Fruit fly (Drosophila melanogaster) whole organism, embryonic: ENCODE data around the gene Dok.

Experiments used
- CG10321 ChIP-seq: fragments of 200-800 bp; sonication (Bioruptor generic); IDR thresholded peaks from 2 replicates; pipeline ENCODE4 v1.3.6; 2022; ENCODE audit warnings: missing biosample characterization, missing genetic modification characterization
- CG10366 ChIP-seq: fragments of 200-800 bp; sonication (Bioruptor generic); IDR thresholded peaks from 2 replicates; pipeline ENCODE4 v1.3.6; 2022; ENCODE audit warnings: missing biosample characterization, missing genetic modification characterization
- CG11504 ChIP-seq: fragments of 200-800 bp; sonication (Bioruptor generic); optimal IDR thresholded peaks from 3 replicates; lab custom pipeline; 2019; ENCODE audit warnings: missing biosample characterization, mild to moderate bottlenecking, missing genetic modification characterization, moderate library complexity
- CG13624 ChIP-seq: fragments of 200-800 bp; sonication (Bioruptor generic); optimal IDR thresholded peaks from 2 replicates; lab custom pipeline; 2016; ENCODE audit warnings: missing biosample characterization, missing genetic modification characterization
- CG14014 ChIP-seq: fragments of 200-800 bp; sonication (Bioruptor generic); IDR thresholded peaks from 2 replicates; pipeline ENCODE4 v1.3.6; 2022; ENCODE audit warnings: missing biosample characterization, missing genetic modification characterization
- CG14710 ChIP-seq: fragments of 200-800 bp; sonication (Bioruptor generic); optimal IDR thresholded peaks from 3 replicates; lab custom pipeline; 2019; ENCODE audit warnings: missing biosample characterization, mild to moderate bottlenecking, missing genetic modification characterization, moderate library complexity
- CG15514 ChIP-seq: fragments of 200-800 bp; sonication (Bioruptor generic); optimal IDR thresholded peaks from 3 replicates; lab custom pipeline; 2017; ENCODE audit warnings: missing biosample characterization, missing genetic modification characterization, mild to moderate bottlenecking, moderate library complexity, missing genetic modification reagents
- CG1602 ChIP-seq: fragments of 200-800 bp; sonication (Bioruptor generic); optimal IDR thresholded peaks from 3 replicates; lab custom pipeline; 2016; ENCODE audit warnings: missing biosample characterization, missing genetic modification characterization
- CG17912 ChIP-seq: fragments of 200-800 bp; sonication (Bioruptor generic); optimal IDR thresholded peaks from 2 replicates; lab custom pipeline; 2018; ENCODE audit warnings: missing biosample characterization, mild to moderate bottlenecking, missing genetic modification characterization
- CG1832 ChIP-seq: fragments of 200-800 bp; sonication (Bioruptor generic); optimal IDR thresholded peaks from 2 replicates; lab custom pipeline; 2017; ENCODE audit warnings: missing biosample characterization, mild to moderate bottlenecking, missing genetic modification characterization, inconsistent platforms
- CG32532 ChIP-seq: fragments of 200-800 bp; sonication (Bioruptor generic); IDR thresholded peaks from 2 replicates; pipeline ENCODE4 v1.3.6; 2022; ENCODE audit warnings: missing biosample characterization, missing genetic modification characterization
- CG32772 ChIP-seq: fragments of 200-800 bp; sonication (Bioruptor generic); IDR thresholded peaks from 2 replicates; pipeline ENCODE4 v1.3.6; 2022; ENCODE audit warnings: missing biosample characterization, missing genetic modification characterization
- CG3838 ChIP-seq: fragments of 200-800 bp; sonication (Bioruptor generic); optimal IDR thresholded peaks from 3 replicates; lab custom pipeline; 2016; ENCODE audit warnings: missing biosample characterization, missing genetic modification characterization
- CG4328 ChIP-seq: fragments of 200-800 bp; sonication (Bioruptor generic); optimal IDR thresholded peaks from 3 replicates; lab custom pipeline; 2017; ENCODE audit warnings: missing biosample characterization, missing genetic modification reagents, missing genetic modification characterization
- CG4404 ChIP-seq: fragments of 200-800 bp; sonication (Bioruptor generic); IDR thresholded peaks from 2 replicates; pipeline ENCODE4 v1.3.6; 2022; ENCODE audit warnings: missing biosample characterization, missing genetic modification characterization
- CG4820 ChIP-seq: fragments of 200-800 bp; sonication (Bioruptor generic); optimal IDR thresholded peaks from 3 replicates; lab custom pipeline; 2016; ENCODE audit warnings: missing biosample characterization, missing genetic modification characterization
- CG4854 ChIP-seq: fragments of 200-800 bp; sonication (Bioruptor generic); optimal IDR thresholded peaks from 2 replicates; lab custom pipeline; 2016; ENCODE audit warnings: missing biosample characterization, missing genetic modification characterization, inconsistent platforms
- CG6254 ChIP-seq: fragments of 200-800 bp; sonication (Bioruptor generic); optimal IDR thresholded peaks from 3 replicates; lab custom pipeline; 2017; ENCODE audit warnings: mild to moderate bottlenecking, missing biosample characterization, missing genetic modification reagents, missing genetic modification characterization
- CG6683 ChIP-seq: fragments of 200-800 bp; sonication (Bioruptor generic); optimal IDR thresholded peaks from 2 replicates; lab custom pipeline; 2017; ENCODE audit warnings: missing biosample characterization, mild to moderate bottlenecking, missing genetic modification characterization, missing genetic modification reagents
- CG7839 ChIP-seq: fragments of 200-800 bp; sonication (Bioruptor generic); optimal IDR thresholded peaks from 3 replicates; lab custom pipeline; 2018; ENCODE audit warnings: missing biosample characterization, mild to moderate bottlenecking, missing genetic modification characterization, moderate library complexity
- CG7987 ChIP-seq: fragments of 200-800 bp; sonication (Bioruptor generic); optimal IDR thresholded peaks from 2 replicates; lab custom pipeline; 2018; ENCODE audit warnings: missing biosample characterization, mild to moderate bottlenecking, missing genetic modification characterization, moderate library complexity
- CG8359 ChIP-seq: fragments of 200-800 bp; sonication (Bioruptor generic); optimal IDR thresholded peaks from 2 replicates; lab custom pipeline; 2017; ENCODE audit warnings: missing biosample characterization, mild to moderate bottlenecking, missing genetic modification characterization, borderline replicate concordance
- Chrac-16 ChIP-seq: fragments of 200-800 bp; sonication (Bioruptor generic); optimal IDR thresholded peaks from 3 replicates; lab custom pipeline; 2016; ENCODE audit warnings: missing biosample characterization, missing genetic modification characterization
- Elba2 ChIP-seq: fragments of 200-800 bp; sonication (Bioruptor generic); optimal IDR thresholded peaks from 3 replicates; lab custom pipeline; 2016; ENCODE audit warnings: missing biosample characterization, missing genetic modification characterization
- Fer1 ChIP-seq: fragments of 200-800 bp; sonication (Bioruptor generic); optimal IDR thresholded peaks from 2 replicates; lab custom pipeline; 2017; ENCODE audit warnings: missing biosample characterization, mild to moderate bottlenecking, missing genetic modification characterization
- HmgD ChIP-seq: fragments of 200-800 bp; sonication (Bioruptor generic); optimal IDR thresholded peaks from 3 replicates; lab custom pipeline; 2016; ENCODE audit warnings: missing biosample characterization, missing genetic modification characterization
- Med ChIP-seq: fragments of 200-800 bp; sonication (Bioruptor generic); peaks from one replicate; lab custom pipeline; 2016; ENCODE audit warnings: missing biosample characterization, missing genetic modification characterization, mild to moderate bottlenecking, inconsistent platforms, moderate library complexity
- Mrtf ChIP-seq: fragments of 200-800 bp; sonication (Bioruptor generic); IDR thresholded peaks from 3 replicates; pipeline ENCODE4 v1.3.6; 2022; ENCODE audit warnings: missing biosample characterization, missing genetic modification characterization
- NFAT ChIP-seq: fragments of 200-800 bp; sonication (Bioruptor generic); IDR thresholded peaks from 2 replicates; pipeline ENCODE4 v1.3.6; 2022; ENCODE audit warnings: missing biosample characterization, missing genetic modification characterization
- Oaz ChIP-seq: fragments of 200-800 bp; sonication (Bioruptor generic); IDR thresholded peaks from 2 replicates; pipeline ENCODE4 v1.3.6; 2022; ENCODE audit warnings: missing biosample characterization, missing genetic modification characterization
- Ravus ChIP-seq: fragments of 200-800 bp; sonication (Bioruptor generic); IDR thresholded peaks from 2 replicates; pipeline ENCODE4 v1.3.6; 2022; ENCODE audit warnings: missing biosample characterization, missing genetic modification characterization
- Stat92E ChIP-seq, 3 experiments: fragments of >200 bp in 2 of 3; fragments of 200-800 bp in 1 of 3; sonication (Bioruptor generic) in 1 of 3; optimal IDR thresholded peaks; 2 replicates each; lab custom pipeline; 2017 to 2019; ENCODE audit warnings: missing biosample characterization in 3 of 3, missing genetic modification characterization in 3 of 3, mild to moderate bottlenecking in 1 of 3, moderate library complexity in 1 of 3
- Taf1 ChIP-seq: fragments of 200-800 bp; sonication (Bioruptor generic); IDR thresholded peaks from 2 replicates; pipeline ENCODE4 v1.3.6; 2022; ENCODE audit warnings: missing biosample characterization, missing genetic modification characterization
- ab ChIP-seq: fragments of 200-800 bp; sonication (Bioruptor generic); optimal IDR thresholded peaks from 2 replicates; lab custom pipeline; 2016; ENCODE audit warnings: missing biosample characterization, missing genetic modification characterization
- al ChIP-seq: fragments of 200-800 bp; sonication (Bioruptor generic); IDR thresholded peaks from 2 replicates; pipeline ENCODE4 v1.3.6; 2022; ENCODE audit warnings: missing biosample characterization, missing genetic modification characterization
- bigmax ChIP-seq: fragments of 200-800 bp; sonication (Bioruptor generic); optimal IDR thresholded peaks from 2 replicates; lab custom pipeline; 2018; ENCODE audit warnings: missing biosample characterization, mild to moderate bottlenecking, missing genetic modification characterization
- br ChIP-seq: fragments of >200 bp; optimal IDR thresholded peaks from 2 replicates; lab custom pipeline; 2017
- cg ChIP-seq: fragments of 200-800 bp; sonication (Bioruptor generic); optimal IDR thresholded peaks from 3 replicates; lab custom pipeline; 2019; ENCODE audit warnings: missing biosample characterization, mild to moderate bottlenecking, missing genetic modification characterization, moderate library complexity
- chinmo ChIP-seq: fragments of 200-800 bp; sonication (Bioruptor generic); IDR thresholded peaks from 4 replicates; pipeline ENCODE4 v1.3.6; 2022; ENCODE audit warnings: missing biosample characterization, missing genetic modification characterization; ENCODE audit not compliant: partially characterized antibody
- ci ChIP-seq: fragments of 200-800 bp; sonication (Bioruptor generic); IDR thresholded peaks from 3 replicates; pipeline ENCODE4 v1.3.6; 2022; ENCODE audit warnings: missing biosample characterization, missing genetic modification characterization
- cwo ChIP-seq: fragments of 200-800 bp; sonication (Bioruptor generic); optimal IDR thresholded peaks from 3 replicates; lab custom pipeline; 2017; ENCODE audit warnings: missing biosample characterization, missing genetic modification characterization, mild to moderate bottlenecking, moderate library complexity, missing genetic modification reagents
- gcm ChIP-seq: fragments of 200-800 bp; sonication (Bioruptor generic); optimal IDR thresholded peaks from 2 replicates; lab custom pipeline; 2019; ENCODE audit warnings: missing biosample characterization, mild to moderate bottlenecking, missing genetic modification characterization, moderate library complexity
- ind ChIP-seq: fragments of 200-800 bp; sonication (Bioruptor generic); optimal IDR thresholded peaks from 3 replicates; lab custom pipeline; 2016; ENCODE audit warnings: missing biosample characterization, missing genetic modification characterization
- onecut ChIP-seq: fragments of 200-800 bp; sonication (Bioruptor generic); IDR thresholded peaks from 2 replicates; pipeline ENCODE4 v1.3.6; 2022; ENCODE audit warnings: missing biosample characterization, missing genetic modification characterization
- pho ChIP-seq: fragments of 200-800 bp; sonication (Bioruptor generic); optimal IDR thresholded peaks from 2 replicates; lab custom pipeline; 2016; ENCODE audit warnings: missing biosample characterization, missing genetic modification characterization
- ranshi ChIP-seq: fragments of 200-800 bp; sonication (Bioruptor generic); IDR thresholded peaks from 2 replicates; pipeline ENCODE4 v1.3.6; 2022; ENCODE audit warnings: missing biosample characterization, missing genetic modification characterization
- rib ChIP-seq: fragments of 200-800 bp; sonication (Bioruptor generic); IDR thresholded peaks from 2 replicates; pipeline ENCODE4 v1.3.6; 2022; ENCODE audit warnings: missing biosample characterization, missing genetic modification characterization
- usp ChIP-seq: fragments of >200 bp; optimal IDR thresholded peaks from 2 replicates; lab custom pipeline; 2017; ENCODE audit warnings: missing biosample characterization, missing genetic modification characterization
- vfl ChIP-seq: fragments of 200-800 bp; sonication (Bioruptor generic); optimal IDR thresholded peaks from 2 replicates; lab custom pipeline; 2016; ENCODE audit warnings: missing biosample characterization, missing genetic modification characterization
- zf30C ChIP-seq: fragments of 200-800 bp; sonication (Bioruptor generic); optimal IDR thresholded peaks from 3 replicates; lab custom pipeline; 2018; ENCODE audit warnings: missing biosample characterization, mild to moderate bottlenecking, missing genetic modification characterization
- zfh1 ChIP-seq: fragments of 200-800 bp; sonication (Bioruptor generic); IDR thresholded peaks from 3 replicates; pipeline ENCODE4 v1.3.6; 2022; ENCODE audit warnings: missing biosample characterization, missing genetic modification characterization

Gene Dok

dm6 chrX:7324816-7325246 is 817 bp downstream of the Dok start (continued):
- TF ChIP-seq CG1832 (GFP tag; lab: Kevin White, UChicago), result peak; percentile 67
- TF ChIP-seq zf30C (GFP tag; lab: Kevin White, UChicago), result peak; percentile 15
- peak; percentile 95 for TF ChIP-seq CG1602
- no peak for TF ChIP-seq br
- peak; percentile 97 for TF ChIP-seq zfh1
- peak; percentile 65 for TF ChIP-seq CG17912
- TF ChIP-seq CG4328 (GFP tag; lab: Kevin White, UChicago), result peak; percentile 91
- peak; percentile 94 for TF ChIP-seq onecut (GFP tag; lab: Robert Waterston, UW)
- TF ChIP-seq ranshi (GFP tag; lab: Robert Waterston, UW), result peak; percentile 95
- peak; percentile 97 for TF ChIP-seq CG11504 (tag; lab: Kevin White, UChicago)
- peak; percentile 74 for TF ChIP-seq vfl (GFP tag; lab: Kevin White, UChicago)
- peak; percentile 51 for TF ChIP-seq CG3838
- TF ChIP-seq Taf1, result peak; percentile 87
- TF ChIP-seq CG8359 (GFP tag; lab: Kevin White, UChicago), result peak; percentile 93
- TF ChIP-seq Stat92E (GFP tag; optimal IDR thresholded peaks at IDR 0.05; lab: Kevin White, UChicago), result peak in 1 of 3 experiments; percentile 97
- TF ChIP-seq al (GFP tag; lab: Robert Waterston, UW), result peak; percentile 78
- peak; percentile 96 for TF ChIP-seq CG6254
- peak; percentile 96 for TF ChIP-seq Fer1
- peak; percentile 79 for TF ChIP-seq CG7987 (GFP tag; lab: Kevin White, UChicago)
- peak; percentile 61 for TF ChIP-seq Elba2 (GFP tag; lab: Kevin White, UChicago)
- peak; percentile 83 for TF ChIP-seq CG15514
- peak; percentile 92 for TF ChIP-seq cwo
- peak; percentile 68 for TF ChIP-seq bigmax
- TF ChIP-seq CG4404 (GFP tag; lab: Robert Waterston, UW), result peak; percentile 91
- peak; percentile 85 for TF ChIP-seq Oaz (GFP tag; lab: Robert Waterston, UW)
- TF ChIP-seq ind (GFP tag; lab: Kevin White, UChicago), result peak; percentile 93
- TF ChIP-seq cg (GFP tag; lab: Kevin White, UChicago), result peak; percentile 82
- peak; percentile 78 for TF ChIP-seq pho (GFP tag; lab: Kevin White, UChicago)
- TF ChIP-seq HmgD (GFP tag; lab: Kevin White, UChicago), result no peak
- peak; percentile 91 for TF ChIP-seq CG6683 (GFP tag; lab: Kevin White, UChicago)
- TF ChIP-seq CG32772 (GFP tag; lab: Robert Waterston, UW), result peak; percentile 94
- TF ChIP-seq NFAT, result peak; percentile 75; the same call in 1 of the 2 replicates
- peak; percentile 79 for TF ChIP-seq Ravus (GFP tag; lab: Robert Waterston, UW)
- TF ChIP-seq rib (GFP tag; lab: Robert Waterston, UW), result peak; percentile 79
- peak; percentile 94 for TF ChIP-seq CG32532 (GFP tag; lab: Robert Waterston, UW)
- no peak for TF ChIP-seq chinmo (GFP tag; lab: Robert Waterston, UW)
- TF ChIP-seq ci, result peak; percentile 98
- peak; percentile 98 for TF ChIP-seq CG14710 (tag; lab: Kevin White, UChicago)
- TF ChIP-seq CG4854 (GFP tag; lab: Kevin White, UChicago), result peak; percentile 79
- TF ChIP-seq Mrtf (GFP tag; lab: Robert Waterston, UW), result peak; percentile 92
- peak; percentile 98 for TF ChIP-seq CG7839 (tag; lab: Kevin White, UChicago)
- TF ChIP-seq gcm (GFP tag; lab: Kevin White, UChicago), result peak; percentile 98
- peak; percentile 94 for TF ChIP-seq CG10366 (GFP tag; lab: Robert Waterston, UW)
- TF ChIP-seq CG13624 (GFP tag; lab: Kevin White, UChicago), result peak; percentile 60
- TF ChIP-seq CG14014 (GFP tag; lab: Robert Waterston, UW), result peak; percentile 92
- peak; percentile 29 for TF ChIP-seq ab
- peak; percentile 96 for TF ChIP-seq CG4820 (GFP tag; lab: Kevin White, UChicago)
- TF ChIP-seq CG10321 (GFP tag; lab: Robert Waterston, UW), result peak; percentile 79
- TF ChIP-seq Med (GFP tag; lab: Kevin White, UChicago), result peak; percentile 95
- TF ChIP-seq Chrac-16, result peak; percentile 96
- TF ChIP-seq usp (GFP tag; lab: Kevin White, UChicago), result no peak
